Worm (Caenorhabditis elegans) whole organism, mixed stage, embryonic: ENCODE data around the gene F56D6.13.

Experiments
- ceh-83 ChIP-seq: fragments of 200-800 bp; sonication (Bioruptor generic); optimal IDR thresholded peaks from 2 replicates; lab custom pipeline; 2018; ENCODE audit warnings: mild to moderate bottlenecking, missing genetic modification characterization, missing compliant biosample characterization
- ces-1 ChIP-seq: fragments of 150-350 bp; optimal IDR thresholded peaks from 2 replicates; lab custom pipeline; 2014; ENCODE audit warnings: missing biosample characterization, missing genetic modification reagents, missing genetic modification characterization
- elt-1 ChIP-seq: sonication (generic microtip); optimal IDR thresholded peaks from 2 replicates; lab custom pipeline; 2017; ENCODE audit warnings: missing genetic modification characterization, mild to moderate bottlenecking, missing compliant biosample characterization, antibody characterized with exemption, moderate library complexity, borderline replicate concordance; ENCODE audit not compliant: insufficient read depth
- elt-3 ChIP-seq: fragments of 150-350 bp; optimal IDR thresholded peaks from 2 replicates; lab custom pipeline; 2014; ENCODE audit warnings: missing biosample characterization, missing genetic modification characterization
- lsy-2 ChIP-seq: fragments of 150-350 bp; optimal IDR thresholded peaks from 2 replicates; lab custom pipeline; 2014; ENCODE audit warnings: missing biosample characterization, missing genetic modification characterization
- mab-5 ChIP-seq: fragments of 150-350 bp; optimal IDR thresholded peaks from 2 replicates; lab custom pipeline; 2014; ENCODE audit warnings: missing biosample characterization, missing genetic modification characterization
- mls-2 ChIP-seq: sonication (generic microtip); optimal IDR thresholded peaks from 2 replicates; lab custom pipeline; 2016; ENCODE audit warnings: mild to moderate bottlenecking, missing genetic modification characterization, moderate library complexity, missing compliant biosample characterization
- nhr-237 ChIP-seq: fragments of 150-350 bp; optimal IDR thresholded peaks from 2 replicates; lab custom pipeline; 2014; ENCODE audit warnings: missing biosample characterization, missing genetic modification characterization
- nhr-28 ChIP-seq: fragments of 150-350 bp; optimal IDR thresholded peaks from 2 replicates; lab custom pipeline; 2014; ENCODE audit warnings: missing biosample characterization, missing genetic modification characterization
- nhr-76 ChIP-seq: sonication (generic microtip); optimal IDR thresholded peaks from 2 replicates; lab custom pipeline; 2017; ENCODE audit warnings: missing biosample characterization, missing genetic modification characterization
- pha-4 ChIP-seq: fragments of 150-350 bp; optimal IDR thresholded peaks from 2 replicates; lab custom pipeline; 2018; ENCODE audit warnings: missing biosample characterization, missing genetic modification reagents, missing genetic modification characterization
- unc-39 ChIP-seq: fragments of 150-350 bp; optimal IDR thresholded peaks from 2 replicates; lab custom pipeline; 2014; ENCODE audit warnings: missing biosample characterization, missing genetic modification characterization

DNA sequence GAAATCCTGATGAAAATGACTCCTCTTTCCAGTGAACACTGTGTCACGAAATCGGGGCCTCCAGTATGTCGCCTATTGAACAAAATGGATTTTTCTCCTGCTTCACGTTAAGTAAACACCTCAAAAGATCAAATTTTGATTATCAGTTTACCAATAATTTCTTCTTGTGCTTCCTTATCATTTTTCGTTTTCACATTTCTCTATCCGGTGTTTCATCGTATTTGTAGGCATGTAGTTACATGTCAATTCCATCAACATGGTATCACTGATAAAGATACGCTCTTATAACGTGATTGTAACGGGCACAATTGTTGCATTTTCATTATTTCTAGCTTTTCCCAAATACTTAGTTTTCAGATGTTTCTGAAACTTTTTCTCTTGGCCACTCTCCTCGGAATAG lies 35.2 kb downstream of the F56D6.13 start, which contains the start of gene clec-72:
- TF ChIP-seq ces-1 (GFP tag; lab: Kevin White, UChicago) (no peak), mls-2 (tag; lab: Kevin White, UChicago) (no peak), nhr-237 (tag; lab: Kevin White, UChicago) (no peak), mab-5 (tag; lab: Kevin White, UChicago) (no peak), nhr-28 (tag; lab: Kevin White, UChicago) (no peak), pha-4 (no peak), elt-3 (tag; lab: Kevin White, UChicago) (no peak), unc-39 (no peak), lsy-2 (tag; lab: Kevin White, UChicago) (no peak), elt-1 (tag; lab: Kevin White, UChicago) (no peak), nhr-76 (tag; lab: Kevin White, UChicago) (no peak), ceh-83 (GFP tag; lab: Kevin White, UChicago) (no peak)
